Worm (Caenorhabditis elegans) whole organism, young adult: Measurements from ENCODE around the gene Y66C5A.2.

Experiments used
- F22D6.2 ChIP-seq: sonication (generic microtip); optimal IDR thresholded peaks from 2 replicates; lab custom pipeline; 2016; ENCODE audit warnings: mild to moderate bottlenecking, missing genetic modification characterization, missing compliant biosample characterization
- rcor-1 ChIP-seq: fragments of 200-800 bp; sonication (Bioruptor generic); IDR thresholded peaks from 2 replicates; pipeline ENCODE4 v1.3.6; 2022; ENCODE audit warnings: missing genetic modification reagents, missing genetic modification characterization, missing compliant biosample characterization

DNA sequence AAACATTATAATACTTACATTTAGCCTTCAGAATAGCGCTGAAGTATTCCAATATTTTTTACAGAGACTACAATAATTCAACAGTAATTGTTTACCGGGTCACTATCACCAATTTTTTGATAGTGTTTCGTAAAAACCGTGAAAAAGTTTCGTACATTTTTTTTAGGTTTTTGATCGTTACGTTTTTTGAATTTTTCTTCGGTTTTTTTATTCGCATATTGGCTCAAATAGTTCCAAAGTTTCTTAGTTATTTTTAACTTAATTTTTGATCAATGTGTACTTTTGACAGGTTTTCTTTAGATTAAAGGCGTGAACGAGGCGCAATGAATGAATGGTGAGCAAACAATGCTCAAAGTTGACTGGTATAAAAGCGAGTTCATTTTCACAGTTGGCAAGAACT is 37.4 kb upstream of the Y66C5A.2 start, which contains the start of gene fipr-3:
- TF ChIP-seq rcor-1 (GFP tag; lab: Robert Waterston, UW) (no peak), F22D6.2 (no peak)
